Fruit fly (Drosophila melanogaster) whole organism, embryonic: ENCODE results near the gene gammaTub37C.

Experiments
- CG10366 ChIP-seq: fragments of 200-800 bp; sonication (Bioruptor generic); IDR thresholded peaks from 2 replicates; pipeline ENCODE4 v1.3.6; 2022; ENCODE audit warnings: missing biosample characterization, missing genetic modification characterization
- CG12769 ChIP-seq: fragments of 200-800 bp; sonication (Bioruptor generic); optimal IDR thresholded peaks from 2 replicates; lab custom pipeline; 2019; ENCODE audit warnings: missing biosample characterization, mild to moderate bottlenecking, missing genetic modification characterization, moderate library complexity
- CG13287 ChIP-seq: fragments of 200-800 bp; sonication (Bioruptor generic); IDR thresholded peaks from 2 replicates; pipeline ENCODE4 v1.3.6; 2022; ENCODE audit warnings: missing biosample characterization, missing genetic modification characterization; ENCODE audit not compliant: partially characterized antibody
- CG14441 ChIP-seq: fragments of 200-800 bp; sonication (Bioruptor generic); IDR thresholded peaks from 2 replicates; pipeline ENCODE4 v1.3.6; 2022; ENCODE audit warnings: missing biosample characterization, missing genetic modification characterization
- CG15479 ChIP-seq: fragments of 200-800 bp; sonication (Bioruptor generic); optimal IDR thresholded peaks from 3 replicates; lab custom pipeline; 2019; ENCODE audit warnings: missing biosample characterization, mild to moderate bottlenecking, missing genetic modification characterization, moderate library complexity
- CG1647 ChIP-seq: fragments of 200-800 bp; sonication (Bioruptor generic); optimal IDR thresholded peaks from 3 replicates; lab custom pipeline; 2016; ENCODE audit warnings: missing biosample characterization, missing genetic modification characterization
- CG2199 ChIP-seq: fragments of 200-800 bp; sonication (Bioruptor generic); IDR thresholded peaks from 3 replicates; pipeline ENCODE4 v1.3.6; 2022; ENCODE audit warnings: missing biosample characterization, missing genetic modification characterization
- CG2875 ChIP-seq: fragments of 200-800 bp; sonication (Bioruptor generic); optimal IDR thresholded peaks from 2 replicates; lab custom pipeline; 2017; ENCODE audit warnings: missing biosample characterization, mild to moderate bottlenecking, missing genetic modification characterization, missing genetic modification reagents
- CG31441 ChIP-seq: fragments of 200-800 bp; sonication (Bioruptor generic); IDR thresholded peaks from 2 replicates; pipeline ENCODE4 v1.3.6; 2022; ENCODE audit warnings: missing biosample characterization, missing genetic modification characterization
- CG3838 ChIP-seq: fragments of 200-800 bp; sonication (Bioruptor generic); optimal IDR thresholded peaks from 3 replicates; lab custom pipeline; 2016; ENCODE audit warnings: missing biosample characterization, missing genetic modification characterization
- CG3847 ChIP-seq: fragments of 200-800 bp; sonication (Bioruptor generic); IDR thresholded peaks from 2 replicates; pipeline ENCODE4 v1.3.6; 2022; ENCODE audit warnings: missing biosample characterization, missing genetic modification characterization
- CG6854 ChIP-seq: fragments of 200-800 bp; sonication (Bioruptor generic); optimal IDR thresholded peaks from 3 replicates; lab custom pipeline; 2017; ENCODE audit warnings: missing biosample characterization, mild to moderate bottlenecking, missing genetic modification characterization
- CG7963 ChIP-seq: fragments of 200-800 bp; sonication (Bioruptor generic); IDR thresholded peaks from 3 replicates; pipeline ENCODE4 v1.3.6; 2022; ENCODE audit warnings: missing biosample characterization, missing genetic modification characterization; ENCODE audit not compliant: partially characterized antibody
- D19A ChIP-seq: fragments of 200-800 bp; optimal IDR thresholded peaks from 3 replicates; lab custom pipeline; 2019; ENCODE audit warnings: missing biosample characterization, mild to moderate bottlenecking, missing genetic modification characterization, moderate library complexity
- Dip3 ChIP-seq: fragments of 200-800 bp; sonication (Bioruptor generic); optimal IDR thresholded peaks from 3 replicates; lab custom pipeline; 2016; ENCODE audit warnings: missing biosample characterization, missing genetic modification characterization
- Eip74EF ChIP-seq, 2 experiments: fragments of 200-800 bp in 1 of 2; fragments of >200 bp in 1 of 2; sonication (Bioruptor generic) in 1 of 2; optimal IDR thresholded peaks; 2 replicates each; lab custom pipeline; 2017 to 2019; ENCODE audit warnings: missing biosample characterization in 2 of 2, missing genetic modification characterization in 2 of 2, mild to moderate bottlenecking in 1 of 2, moderate library complexity in 1 of 2
- GATAe ChIP-seq: fragments of 200-800 bp; sonication (Bioruptor generic); conservative IDR thresholded peaks from 2 replicates; pipeline ENCODE4 v1.3.6; 2022; ENCODE audit warnings: missing biosample characterization, missing genetic modification characterization
- HLHmδ ChIP-seq: fragments of 200-800 bp; sonication (Bioruptor generic); optimal IDR thresholded peaks from 2 replicates; lab custom pipeline; 2018; ENCODE audit warnings: missing biosample characterization, mild to moderate bottlenecking, missing genetic modification characterization, moderate library complexity
- Hmx ChIP-seq: fragments of 200-800 bp; sonication (Bioruptor generic); optimal IDR thresholded peaks from 2 replicates; lab custom pipeline; 2016; ENCODE audit warnings: missing biosample characterization, missing genetic modification characterization
- Hr51 ChIP-seq, 2 experiments: fragments of 200-800 bp; sonication (Bioruptor generic); optimal IDR thresholded peaks; 2 replicates in 1 of 2; 3 replicates in 1 of 2; lab custom pipeline; 2016 to 2018; ENCODE audit warnings: missing biosample characterization in 2 of 2, missing genetic modification characterization in 2 of 2, mild to moderate bottlenecking in 1 of 2, moderate library complexity in 1 of 2
- Hr78 ChIP-seq, 2 experiments: fragments of 200-800 bp in 1 of 2; fragments of >200 bp in 1 of 2; sonication (Bioruptor generic) in 1 of 2; optimal IDR thresholded peaks; 2 replicates each; lab custom pipeline; 2017 to 2019; ENCODE audit warnings: missing biosample characterization in 2 of 2, missing genetic modification characterization in 2 of 2, mild to moderate bottlenecking in 1 of 2, moderate library complexity in 1 of 2
- Kr ChIP-seq: fragments of 200-800 bp; sonication (Bioruptor generic); optimal IDR thresholded peaks from 2 replicates; lab custom pipeline; 2017; ENCODE audit warnings: missing biosample characterization, mild to moderate bottlenecking, missing genetic modification characterization
- Lim3 ChIP-seq: fragments of 200-800 bp; sonication (Bioruptor generic); IDR thresholded peaks from 2 replicates; pipeline ENCODE4 v1.3.6; 2022; ENCODE audit warnings: missing biosample characterization, missing genetic modification characterization
- Nf-YC ChIP-seq: fragments of 200-800 bp; optimal IDR thresholded peaks from 3 replicates; lab custom pipeline; 2019; ENCODE audit warnings: missing biosample characterization, mild to moderate bottlenecking, missing genetic modification characterization, moderate library complexity
- Ptx1 ChIP-seq: fragments of 200-800 bp; sonication (Bioruptor generic); IDR thresholded peaks from 2 replicates; pipeline ENCODE4 v1.3.6; 2022; ENCODE audit warnings: missing biosample characterization, missing genetic modification characterization
- Sox100B ChIP-seq: fragments of 200-800 bp; sonication (Bioruptor generic); optimal IDR thresholded peaks from 3 replicates; lab custom pipeline; 2018; ENCODE audit warnings: missing biosample characterization, mild to moderate bottlenecking, missing genetic modification characterization
- ac ChIP-seq: fragments of 200-800 bp; sonication (Bioruptor generic); optimal IDR thresholded peaks from 3 replicates; lab custom pipeline; 2017; ENCODE audit warnings: missing biosample characterization, mild to moderate bottlenecking, missing genetic modification characterization
- crp ChIP-seq, 2 experiments: fragments of 200-800 bp; sonication (Bioruptor generic); optimal IDR thresholded peaks; 2 replicates in 1 of 2; 3 replicates in 1 of 2; lab custom pipeline; 2017; ENCODE audit warnings: missing biosample characterization in 2 of 2, missing genetic modification characterization in 2 of 2, mild to moderate bottlenecking in 1 of 2, moderate library complexity in 1 of 2
- cwo ChIP-seq: fragments of 200-800 bp; sonication (Bioruptor generic); optimal IDR thresholded peaks from 3 replicates; lab custom pipeline; 2017; ENCODE audit warnings: missing biosample characterization, missing genetic modification characterization, mild to moderate bottlenecking, moderate library complexity, missing genetic modification reagents
- ftz-f1 ChIP-seq: fragments of 200-800 bp; sonication (Bioruptor generic); optimal IDR thresholded peaks from 2 replicates; lab custom pipeline; 2016; ENCODE audit warnings: missing biosample characterization, missing genetic modification characterization
- gro ChIP-seq: fragments of 200-800 bp; sonication (Bioruptor generic); optimal IDR thresholded peaks from 2 replicates; lab custom pipeline; 2016; ENCODE audit warnings: missing biosample characterization, missing genetic modification characterization
- inv ChIP-seq: fragments of 200-800 bp; sonication (Bioruptor generic); IDR thresholded peaks from 2 replicates; pipeline ENCODE4 v1.3.6; 2022; ENCODE audit warnings: missing biosample characterization, missing genetic modification characterization; ENCODE audit not compliant: partially characterized antibody
- jigr1 ChIP-seq: fragments of 200-800 bp; sonication (Bioruptor generic); IDR thresholded peaks from 3 replicates; pipeline ENCODE4 v1.3.6; 2022; ENCODE audit warnings: missing biosample characterization, missing genetic modification characterization
- lmd ChIP-seq: fragments of 200-800 bp; sonication (Bioruptor generic); IDR thresholded peaks from 2 replicates; pipeline ENCODE4 v1.3.6; 2022; ENCODE audit warnings: missing biosample characterization, missing genetic modification characterization
- mirr ChIP-seq: fragments of 200-800 bp; sonication (Bioruptor generic); optimal IDR thresholded peaks from 3 replicates; lab custom pipeline; 2018; ENCODE audit warnings: missing biosample characterization, mild to moderate bottlenecking, missing genetic modification characterization
- odd ChIP-seq: fragments of 200-800 bp; sonication (Bioruptor generic); optimal IDR thresholded peaks from 2 replicates; lab custom pipeline; 2017; ENCODE audit warnings: missing biosample characterization, mild to moderate bottlenecking, missing genetic modification characterization
- peb ChIP-seq: fragments of 200-800 bp; sonication (Bioruptor generic); IDR thresholded peaks from 2 replicates; pipeline ENCODE4 v1.3.6; 2022; ENCODE audit warnings: missing biosample characterization, missing genetic modification characterization
- pros ChIP-seq: fragments of 200-800 bp; sonication (Bioruptor generic); optimal IDR thresholded peaks from 3 replicates; lab custom pipeline; 2019; ENCODE audit warnings: missing biosample characterization, mild to moderate bottlenecking, missing genetic modification characterization, moderate library complexity
- psq ChIP-seq: fragments of 200-800 bp; sonication (Bioruptor generic); optimal IDR thresholded peaks from 2 replicates; lab custom pipeline; 2017; ENCODE audit warnings: missing biosample characterization, missing genetic modification characterization
- rib ChIP-seq: fragments of 200-800 bp; sonication (Bioruptor generic); IDR thresholded peaks from 2 replicates; pipeline ENCODE4 v1.3.6; 2022; ENCODE audit warnings: missing biosample characterization, missing genetic modification characterization
- sens-2 ChIP-seq: fragments of 200-800 bp; sonication (Bioruptor generic); IDR thresholded peaks from 2 replicates; pipeline ENCODE4 v1.3.6; 2022; ENCODE audit warnings: missing biosample characterization, missing genetic modification characterization
- seq ChIP-seq: fragments of 200-800 bp; sonication (Bioruptor generic); IDR thresholded peaks from 2 replicates; pipeline ENCODE4 v1.3.6; 2022; ENCODE audit warnings: missing biosample characterization, missing genetic modification characterization
- slp2 ChIP-seq: fragments of 200-800 bp; sonication (Bioruptor generic); optimal IDR thresholded peaks from 2 replicates; lab custom pipeline; 2016; ENCODE audit warnings: missing biosample characterization, missing genetic modification characterization
- sqz ChIP-seq: fragments of 200-800 bp; sonication (Bioruptor generic); optimal IDR thresholded peaks from 3 replicates; lab custom pipeline; 2018; ENCODE audit warnings: missing biosample characterization, mild to moderate bottlenecking, missing genetic modification characterization
- stwl ChIP-seq: fragments of 200-800 bp; sonication (Bioruptor generic); optimal IDR thresholded peaks from 3 replicates; lab custom pipeline; 2018; ENCODE audit warnings: missing biosample characterization, mild to moderate bottlenecking, missing genetic modification characterization, moderate library complexity
- twi ChIP-seq: fragments of 200-800 bp; optimal IDR thresholded peaks from 2 replicates; lab custom pipeline; 2019; ENCODE audit warnings: missing biosample characterization, mild to moderate bottlenecking, missing genetic modification characterization, moderate library complexity
- vnd ChIP-seq: fragments of 200-800 bp; sonication (Bioruptor generic); IDR thresholded peaks from 3 replicates; pipeline ENCODE4 v1.3.6; 2022; ENCODE audit warnings: missing biosample characterization, missing genetic modification characterization; ENCODE audit not compliant: partially characterized antibody
- wdn ChIP-seq: fragments of 200-800 bp; sonication (Bioruptor generic); IDR thresholded peaks from 2 replicates; pipeline ENCODE4 v1.3.6; 2022; ENCODE audit warnings: missing biosample characterization, missing genetic modification characterization

Gene gammaTub37C

DNA sequence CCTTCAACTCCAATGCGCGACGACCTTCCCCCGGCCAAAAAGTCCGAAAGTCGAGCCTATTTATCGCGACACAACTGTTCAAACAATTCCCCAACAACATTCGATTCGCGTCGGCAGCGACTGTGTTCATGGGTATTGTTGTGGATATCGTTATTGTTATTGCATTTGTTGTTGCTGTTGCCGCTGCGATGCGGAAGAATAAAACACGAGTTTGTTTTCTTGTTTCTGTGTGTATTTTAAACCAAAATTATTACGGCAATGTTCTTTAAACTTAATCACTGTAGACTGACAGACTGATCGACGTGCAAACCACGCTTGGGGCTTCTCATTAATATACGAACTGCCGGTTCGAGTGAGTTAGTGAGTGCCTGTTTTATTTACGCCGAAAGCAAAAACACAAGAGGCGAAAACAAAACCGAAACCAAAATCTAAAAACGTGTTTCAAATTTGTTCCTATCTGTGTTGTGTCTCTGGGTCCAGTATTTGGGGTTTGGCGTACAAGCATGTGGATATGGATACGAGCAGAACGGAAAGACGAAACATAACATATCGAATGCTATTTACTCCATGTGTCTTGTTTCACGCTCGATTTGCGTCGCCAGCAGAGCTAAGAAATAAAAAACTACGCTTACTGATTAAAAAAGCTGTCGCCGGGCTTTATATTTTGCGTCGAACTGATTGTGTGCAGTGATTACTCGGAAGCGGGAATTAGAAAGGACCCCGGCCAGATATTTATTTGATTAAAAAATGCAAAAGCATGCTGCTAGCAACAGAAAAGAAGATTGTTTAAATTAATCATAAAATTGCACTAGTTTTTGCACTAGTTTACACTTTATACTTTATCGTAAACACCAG lies 25.7 kb downstream of the gammaTub37C start:
- TF ChIP-seq crp (GFP tag; optimal IDR thresholded peaks at IDR 0.05; lab: Kevin White, UChicago) (no peak), Ptx1 (no peak), CG2199 (GFP tag; lab: Robert Waterston, UW) (peak; percentile 72), CG3847 (GFP tag; lab: Robert Waterston, UW) (0 out of 2 replicates have a peak, but pooled peaks have one; percentile 28), vnd (no peak), rib (GFP tag; lab: Robert Waterston, UW) (0 out of 2 replicates have a peak, but pooled peaks have one; percentile 29), seq (GFP tag; lab: Robert Waterston, UW) (no peak), wdn (GFP tag; lab: Robert Waterston, UW) (no peak), sqz (GFP tag; lab: Kevin White, UChicago) (no peak), Sox100B (GFP tag; lab: Kevin White, UChicago) (no peak), HLHmδ (GFP tag; lab: Kevin White, UChicago) (peak; percentile 43), Hr78 (GFP tag; optimal IDR thresholded peaks at IDR 0.05; lab: Kevin White, UChicago) (no peak), jigr1 (GFP tag; lab: Robert Waterston, UW) (no peak), CG31441 (no peak), Eip74EF (GFP tag; optimal IDR thresholded peaks at IDR 0.05; lab: Kevin White, UChicago) (peak in 1 of 2 experiments; percentile 71), twi (tag; lab: Kevin White, UChicago) (no peak), Kr (GFP tag; lab: Kevin White, UChicago) (no peak), Hmx (no peak), CG13287 (no peak), ac (GFP tag; lab: Kevin White, UChicago) (no peak), peb (no peak), CG2875 (GFP tag; lab: Kevin White, UChicago) (no peak), CG3838 (GFP tag; lab: Kevin White, UChicago) (no peak), inv (GFP tag; lab: Robert Waterston, UW) (no peak), lmd (GFP tag; lab: Robert Waterston, UW) (no peak), Dip3 (no peak), pros (GFP tag; lab: Kevin White, UChicago) (no peak), sens-2 (GFP tag; lab: Robert Waterston, UW) (no peak), slp2 (GFP tag; lab: Kevin White, UChicago) (no peak), CG10366 (no peak), Lim3 (GFP tag; lab: Robert Waterston, UW) (no peak), stwl (tag; lab: Kevin White, UChicago) (no peak), CG6854 (peak; percentile 8), GATAe (no peak), Nf-YC (tag; lab: Kevin White, UChicago) (no peak), CG1647 (GFP tag; lab: Kevin White, UChicago) (no peak), CG12769 (tag; lab: Kevin White, UChicago) (peak; percentile 17), cwo (GFP tag; lab: Kevin White, UChicago) (no peak), gro (GFP tag; lab: Kevin White, UChicago) (no peak), mirr (peak; percentile 51), ftz-f1 (GFP tag; lab: Kevin White, UChicago) (no peak), odd (no peak), Hr51 (GFP tag; optimal IDR thresholded peaks at IDR 0.05; lab: Kevin White, UChicago) (no peak), CG14441 (GFP tag; lab: Robert Waterston, UW) (no peak), psq (no peak), CG15479 (GFP tag; lab: Kevin White, UChicago) (no peak), CG7963 (GFP tag; lab: Robert Waterston, UW) (no peak), D19A (tag; lab: Kevin White, UChicago) (no peak)
